Fruit fly (Drosophila melanogaster) whole organism, embryonic: ENCODE measurements around the gene CG33483.

Experiments
- ATbp ChIP-seq: fragments of 200-800 bp; sonication (Bioruptor generic); optimal IDR thresholded peaks from 2 replicates; lab custom pipeline; 2017; ENCODE audit warnings: missing biosample characterization, mild to moderate bottlenecking, missing genetic modification characterization, missing genetic modification reagents
- B-H2 ChIP-seq: fragments of 200-800 bp; sonication (Bioruptor generic); optimal IDR thresholded peaks from 2 replicates; lab custom pipeline; 2018; ENCODE audit warnings: missing biosample characterization, mild to moderate bottlenecking, missing genetic modification characterization
- BtbVII ChIP-seq: fragments of 200-800 bp; sonication (Bioruptor generic); optimal IDR thresholded peaks from 3 replicates; lab custom pipeline; 2017; ENCODE audit warnings: missing biosample characterization, mild to moderate bottlenecking, missing genetic modification characterization
- CG10366 ChIP-seq: fragments of 200-800 bp; sonication (Bioruptor generic); IDR thresholded peaks from 2 replicates; pipeline ENCODE4 v1.3.6; 2022; ENCODE audit warnings: missing biosample characterization, missing genetic modification characterization
- CG10979 ChIP-seq: fragments of 200-800 bp; sonication (Bioruptor generic); optimal IDR thresholded peaks from 2 replicates; lab custom pipeline; 2018; ENCODE audit warnings: missing biosample characterization, mild to moderate bottlenecking, missing genetic modification characterization, moderate library complexity
- CG11085 ChIP-seq: fragments of 200-800 bp; sonication (Bioruptor generic); IDR thresholded peaks from 2 replicates; pipeline ENCODE4 v1.3.6; 2022; ENCODE audit warnings: missing biosample characterization, missing genetic modification characterization
- CG11247 ChIP-seq: fragments of 200-800 bp; sonication (Bioruptor generic); IDR thresholded peaks from 2 replicates; pipeline ENCODE4 v1.3.6; 2022; ENCODE audit warnings: missing biosample characterization, missing genetic modification characterization
- CG1233 ChIP-seq: fragments of 200-800 bp; sonication (Bioruptor generic); optimal IDR thresholded peaks from 4 replicates; lab custom pipeline; 2018; ENCODE audit warnings: missing biosample characterization, mild to moderate bottlenecking, missing genetic modification characterization
- CG17328 ChIP-seq: fragments of 200-800 bp; sonication (Bioruptor generic); IDR thresholded peaks from 2 replicates; pipeline ENCODE4 v1.3.6; 2022; ENCODE audit warnings: missing biosample characterization, missing genetic modification characterization
- CG17359 ChIP-seq: fragments of 200-800 bp; sonication (Bioruptor generic); optimal IDR thresholded peaks from 3 replicates; lab custom pipeline; 2018; ENCODE audit warnings: missing biosample characterization, mild to moderate bottlenecking, missing genetic modification characterization, moderate library complexity
- CG17385 ChIP-seq: fragments of 200-800 bp; sonication (Bioruptor generic); optimal IDR thresholded peaks from 3 replicates; lab custom pipeline; 2018; ENCODE audit warnings: missing biosample characterization, mild to moderate bottlenecking, missing genetic modification characterization
- CG32767 ChIP-seq: fragments of 200-800 bp; sonication (Bioruptor generic); IDR thresholded peaks from 2 replicates; pipeline ENCODE4 v1.3.6; 2022; ENCODE audit warnings: missing biosample characterization, missing genetic modification characterization
- CG33213 ChIP-seq: fragments of 200-800 bp; sonication (Bioruptor generic); optimal IDR thresholded peaks from 3 replicates; lab custom pipeline; 2016; ENCODE audit warnings: missing biosample characterization, missing genetic modification characterization
- CG34376 ChIP-seq: fragments of 200-800 bp; sonication (Bioruptor generic); optimal IDR thresholded peaks from 2 replicates; lab custom pipeline; 2018; ENCODE audit warnings: missing biosample characterization, mild to moderate bottlenecking, missing genetic modification characterization
- CG5180 ChIP-seq: fragments of 200-800 bp; sonication (Bioruptor generic); optimal IDR thresholded peaks from 3 replicates; lab custom pipeline; 2017; ENCODE audit warnings: missing biosample characterization, missing genetic modification characterization, mild to moderate bottlenecking, moderate library complexity, missing genetic modification reagents
- CG6175 ChIP-seq: fragments of 200-800 bp; sonication (Bioruptor generic); IDR thresholded peaks from 3 replicates; pipeline ENCODE4 v1.3.6; 2022; ENCODE audit warnings: missing biosample characterization, missing genetic modification characterization
- CG6813 ChIP-seq: fragments of 200-800 bp; sonication (Bioruptor generic); optimal IDR thresholded peaks from 2 replicates; lab custom pipeline; 2017; ENCODE audit warnings: missing biosample characterization, missing genetic modification characterization, mild to moderate bottlenecking, moderate library complexity, missing genetic modification reagents
- CG7372 ChIP-seq: fragments of 200-800 bp; sonication (Bioruptor generic); IDR thresholded peaks from 2 replicates; pipeline ENCODE4 v1.3.6; 2022; ENCODE audit warnings: missing biosample characterization, missing genetic modification characterization
- CG8478 ChIP-seq: fragments of >200 bp; optimal IDR thresholded peaks from 2 replicates; lab custom pipeline; 2018
- CrebB ChIP-seq: fragments of 200-800 bp; sonication (Bioruptor generic); optimal IDR thresholded peaks from 3 replicates; lab custom pipeline; 2018; ENCODE audit warnings: missing biosample characterization, mild to moderate bottlenecking, missing genetic modification characterization
- Ets97D ChIP-seq: fragments of 200-800 bp; sonication (Bioruptor generic); optimal IDR thresholded peaks from 3 replicates; lab custom pipeline; 2016; ENCODE audit warnings: missing biosample characterization, missing genetic modification characterization
- Fer3 ChIP-seq: fragments of 200-800 bp; sonication (Bioruptor generic); optimal IDR thresholded peaks from 2 replicates; lab custom pipeline; 2018; ENCODE audit warnings: missing biosample characterization, mild to moderate bottlenecking, missing genetic modification characterization, moderate library complexity
- HLH3B ChIP-seq: fragments of 200-800 bp; sonication (Bioruptor generic); IDR thresholded peaks from 2 replicates; pipeline ENCODE4 v1.3.6; 2022; ENCODE audit warnings: missing biosample characterization, missing genetic modification characterization
- HLHmδ ChIP-seq: fragments of 200-800 bp; sonication (Bioruptor generic); optimal IDR thresholded peaks from 2 replicates; lab custom pipeline; 2018; ENCODE audit warnings: missing biosample characterization, mild to moderate bottlenecking, missing genetic modification characterization, moderate library complexity
- Hey ChIP-seq: fragments of 200-800 bp; sonication (Bioruptor generic); optimal IDR thresholded peaks from 3 replicates; lab custom pipeline; 2018; ENCODE audit warnings: missing biosample characterization, mild to moderate bottlenecking, missing genetic modification characterization
- Hr3 ChIP-seq: fragments of 200-800 bp; sonication (Bioruptor generic); optimal IDR thresholded peaks from 3 replicates; lab custom pipeline; 2016; ENCODE audit warnings: missing biosample characterization, missing genetic modification characterization
- Jarid2 ChIP-seq: fragments of 200-800 bp; sonication (Bioruptor generic); optimal IDR thresholded peaks from 3 replicates; lab custom pipeline; 2017; ENCODE audit warnings: mild to moderate bottlenecking, missing biosample characterization, missing genetic modification reagents, missing genetic modification characterization
- Nf-YB ChIP-seq: fragments of 200-800 bp; sonication (Bioruptor generic); optimal IDR thresholded peaks from 3 replicates; lab custom pipeline; 2019; ENCODE audit warnings: missing biosample characterization, mild to moderate bottlenecking, missing genetic modification characterization, moderate library complexity
- Nf-YC ChIP-seq: fragments of 200-800 bp; optimal IDR thresholded peaks from 3 replicates; lab custom pipeline; 2019; ENCODE audit warnings: missing biosample characterization, mild to moderate bottlenecking, missing genetic modification characterization, moderate library complexity
- Oaz ChIP-seq: fragments of 200-800 bp; sonication (Bioruptor generic); IDR thresholded peaks from 2 replicates; pipeline ENCODE4 v1.3.6; 2022; ENCODE audit warnings: missing biosample characterization, missing genetic modification characterization
- abd-A ChIP-seq: fragments of 200-800 bp; sonication (Bioruptor generic); optimal IDR thresholded peaks from 3 replicates; lab custom pipeline; 2019; ENCODE audit warnings: missing biosample characterization, mild to moderate bottlenecking, missing genetic modification characterization, moderate library complexity
- ara ChIP-seq: fragments of 200-800 bp; sonication (Bioruptor generic); IDR thresholded peaks from 2 replicates; pipeline ENCODE4 v1.3.6; 2022; ENCODE audit warnings: missing biosample characterization, missing genetic modification characterization
- ase ChIP-seq: fragments of 200-800 bp; sonication (Bioruptor generic); IDR thresholded peaks from 3 replicates; pipeline ENCODE4 v1.3.6; 2022; ENCODE audit warnings: missing biosample characterization, missing genetic modification characterization
- caup ChIP-seq: fragments of 200-800 bp; sonication (Bioruptor generic); optimal IDR thresholded peaks from 3 replicates; lab custom pipeline; 2017; ENCODE audit warnings: missing biosample characterization, mild to moderate bottlenecking, missing genetic modification characterization, moderate library complexity; ENCODE audit not compliant: severe bottlenecking
- chm ChIP-seq: fragments of 200-800 bp; sonication (Bioruptor generic); IDR thresholded peaks from 2 replicates; pipeline ENCODE4 v1.3.6; 2022; ENCODE audit warnings: missing biosample characterization, missing genetic modification characterization
- ci ChIP-seq: fragments of 200-800 bp; sonication (Bioruptor generic); IDR thresholded peaks from 3 replicates; pipeline ENCODE4 v1.3.6; 2022; ENCODE audit warnings: missing biosample characterization, missing genetic modification characterization
- crol ChIP-seq: fragments of 200-800 bp; sonication (Bioruptor generic); IDR thresholded peaks from 2 replicates; pipeline ENCODE4 v1.3.6; 2022; ENCODE audit warnings: missing biosample characterization, missing genetic modification characterization
- hbn ChIP-seq: fragments of 200-800 bp; sonication (Bioruptor generic); IDR thresholded peaks from 2 replicates; pipeline ENCODE4 v1.3.6; 2022; ENCODE audit warnings: missing biosample characterization, missing genetic modification characterization; ENCODE audit not compliant: partially characterized antibody
- hkb ChIP-seq, 2 experiments: fragments of 200-800 bp in 1 of 2; fragments of >200 bp in 1 of 2; sonication (Bioruptor generic) in 1 of 2; IDR thresholded peaks in 1 of 2; optimal IDR thresholded peaks in 1 of 2; 2 replicates each; pipeline versions ENCODE4 v1.3.6 to Lab custom; 2017 to 2022; ENCODE audit warnings: missing biosample characterization in 1 of 2, missing genetic modification characterization in 1 of 2
- mirr ChIP-seq: fragments of 200-800 bp; sonication (Bioruptor generic); optimal IDR thresholded peaks from 3 replicates; lab custom pipeline; 2018; ENCODE audit warnings: missing biosample characterization, mild to moderate bottlenecking, missing genetic modification characterization
- otp ChIP-seq: fragments of 200-800 bp; sonication (Bioruptor generic); IDR thresholded peaks from 3 replicates; pipeline ENCODE4, ENCODE4 v1.3.6; 2022; ENCODE audit warnings: missing biosample characterization, missing genetic modification characterization
- psq ChIP-seq: fragments of 200-800 bp; sonication (Bioruptor generic); optimal IDR thresholded peaks from 2 replicates; lab custom pipeline; 2017; ENCODE audit warnings: missing biosample characterization, missing genetic modification characterization
- pzg ChIP-seq: fragments of 200-800 bp; sonication (Bioruptor generic); optimal IDR thresholded peaks from 3 replicates; lab custom pipeline; 2018; ENCODE audit warnings: missing biosample characterization, mild to moderate bottlenecking, missing genetic modification characterization, moderate library complexity
- seq ChIP-seq: fragments of 200-800 bp; sonication (Bioruptor generic); IDR thresholded peaks from 2 replicates; pipeline ENCODE4 v1.3.6; 2022; ENCODE audit warnings: missing biosample characterization, missing genetic modification characterization
- tap ChIP-seq: fragments of 200-800 bp; optimal IDR thresholded peaks from 3 replicates; lab custom pipeline; 2019; ENCODE audit warnings: missing biosample characterization, mild to moderate bottlenecking, missing genetic modification characterization, moderate library complexity

Gene CG33483

dm6 chr3R:30937002-30937401 is 35.0 kb upstream of the CG33483 start, which contains the start of gene CG15550:
Gene CG15550 (minus strand): TSS chr3R:30937102.
- TF ChIP-seq Oaz, result no peak
- no peak for TF ChIP-seq mirr (GFP tag; lab: Kevin White, UChicago)
- TF ChIP-seq, all 482 proteins: peak for 0

- TF ChIP-seq CG17328 (GFP tag; lab: Robert Waterston, UW) (no peak), CrebB (no peak), pzg (GFP tag; lab: Kevin White, UChicago) (no peak), psq (GFP tag; lab: Kevin White, UChicago) (no peak), Hr3 (GFP tag; lab: Kevin White, UChicago) (no peak), CG33213 (GFP tag; lab: Kevin White, UChicago) (no peak), CG6175 (GFP tag; lab: Robert Waterston, UW) (no peak), CG17359 (tag; lab: Kevin White, UChicago) (no peak), B-H2 (GFP tag; lab: Kevin White, UChicago) (no peak), ara (no peak)
Observed at dm6 chr3R:30936407-30936806, 34.4 kb upstream of the CG33483 start, which contains the start of gene CG15549. Gene CG15549 (minus strand): TSS chr3R:30936507.

dm6 chr3R:30933894-30934434 is 32.0 kb upstream of the CG33483 start:
- TF ChIP-seq CG34376 (GFP tag; lab: Kevin White, UChicago) (no peak), abd-A (tag; lab: Kevin White, UChicago) (peak; percentile 96), caup (GFP tag; lab: Kevin White, UChicago) (peak; percentile 20), hbn (GFP tag; lab: Robert Waterston, UW) (no peak), CG5180 (peak; percentile 8), CG10366 (no peak), CG10979 (tag; lab: Kevin White, UChicago) (no peak), HLH3B (GFP tag; lab: Robert Waterston, UW) (no peak), ara (no peak), Ets97D (GFP tag; lab: Kevin White, UChicago) (peak; percentile 74), Nf-YC (peak; percentile 87), tap (peak; percentile 47), ci (GFP tag; lab: Robert Waterston, UW) (peak; percentile 64; the same call in 1 of the 3 replicates), CG1233 (GFP tag; lab: Kevin White, UChicago) (no peak), CG17328 (GFP tag; lab: Robert Waterston, UW) (0 out of 2 replicates have a peak, but pooled peaks have one; percentile 20), crol (peak; percentile 95), HLHmδ (GFP tag; lab: Kevin White, UChicago) (peak; percentile 65), hkb (optimal IDR thresholded peaks at IDR 0.05; lab: Kevin White, UChicago) (no peak), hkb (GFP tag; IDR thresholded peaks at IDR 0.05; lab: Robert Waterston, UW) (peak; percentile 63), CG17385 (GFP tag; lab: Kevin White, UChicago) (peak; percentile 14), CG7372 (GFP tag; lab: Robert Waterston, UW) (no peak), Hey (peak; percentile 54), otp (peak; percentile 57; the same call in 1 of the 3 replicates), Jarid2 (GFP tag; lab: Kevin White, UChicago) (peak; percentile 4), CG8478 (lab: Kevin White, UChicago) (peak; percentile 19), chm (GFP tag; lab: Robert Waterston, UW) (0 out of 2 replicates have a peak, but pooled peaks have one; percentile 32), seq (GFP tag; lab: Robert Waterston, UW) (peak; percentile 89), CG6813 (GFP tag; lab: Kevin White, UChicago) (peak; percentile 31), CG32767 (GFP tag; lab: Robert Waterston, UW) (peak; percentile 41; the same call in 1 of the 2 replicates), CG11247 (0 out of 2 replicates have a peak, but pooled peaks have one; percentile 12), ase (GFP tag; lab: Robert Waterston, UW) (0 out of 3 replicates have a peak, but pooled peaks have one; percentile 23), pzg (GFP tag; lab: Kevin White, UChicago) (no peak), mirr (GFP tag; lab: Kevin White, UChicago) (peak; percentile 76), ATbp (GFP tag; lab: Kevin White, UChicago) (peak; percentile 11), Nf-YB (GFP tag; lab: Kevin White, UChicago) (peak; percentile 79), Fer3 (tag; lab: Kevin White, UChicago) (no peak), BtbVII (GFP tag; lab: Kevin White, UChicago) (peak; percentile 2), CG11085 (no peak)
